Fruit fly (Drosophila melanogaster) whole organism, embryonic: ENCODE measurements around the gene CG33267.
A peak's percentile ranks its signal among the peaks of the same experiment; 100 is the strongest.

ENCODE experiments used
- Adf1 ChIP-seq: fragments of 200-800 bp; sonication (Bioruptor generic); IDR thresholded peaks from 2 replicates; pipeline ENCODE4 v1.3.6; 2022; ENCODE audit warnings: missing biosample characterization, missing genetic modification characterization
- B-H2 ChIP-seq: fragments of 200-800 bp; sonication (Bioruptor generic); optimal IDR thresholded peaks from 2 replicates; lab custom pipeline; 2018; ENCODE audit warnings: missing biosample characterization, mild to moderate bottlenecking, missing genetic modification characterization
- C15 ChIP-seq: fragments of 200-800 bp; sonication (Bioruptor generic); IDR thresholded peaks from 3 replicates; pipeline ENCODE4 v1.3.6; 2022; ENCODE audit warnings: missing biosample characterization, missing genetic modification characterization
- CG1024 ChIP-seq: fragments of 200-800 bp; sonication (Bioruptor generic); IDR thresholded peaks from 2 replicates; pipeline ENCODE4 v1.3.6; 2022; ENCODE audit warnings: missing biosample characterization, missing genetic modification characterization
- CG10366 ChIP-seq: fragments of 200-800 bp; sonication (Bioruptor generic); IDR thresholded peaks from 2 replicates; pipeline ENCODE4 v1.3.6; 2022; ENCODE audit warnings: missing biosample characterization, missing genetic modification characterization
- CG10959 ChIP-seq: fragments of 200-800 bp; sonication (Bioruptor generic); IDR thresholded peaks from 2 replicates; pipeline ENCODE4 v1.3.6; 2022; ENCODE audit warnings: missing biosample characterization, missing genetic modification characterization
- CG12391 ChIP-seq: fragments of 200-800 bp; sonication (Bioruptor generic); optimal IDR thresholded peaks from 3 replicates; lab custom pipeline; 2018; ENCODE audit warnings: missing biosample characterization, mild to moderate bottlenecking, missing genetic modification characterization, moderate library complexity
- CG1602 ChIP-seq: fragments of 200-800 bp; sonication (Bioruptor generic); optimal IDR thresholded peaks from 3 replicates; lab custom pipeline; 2016; ENCODE audit warnings: missing biosample characterization, missing genetic modification characterization
- CG1603 ChIP-seq: fragments of 200-800 bp; sonication (Bioruptor generic); optimal IDR thresholded peaks from 2 replicates; lab custom pipeline; 2019; ENCODE audit warnings: missing biosample characterization, mild to moderate bottlenecking, missing genetic modification characterization, moderate library complexity
- CG16815 ChIP-seq: fragments of 200-800 bp; sonication (Bioruptor generic); optimal IDR thresholded peaks from 3 replicates; lab custom pipeline; 2017; ENCODE audit warnings: missing biosample characterization, mild to moderate bottlenecking, missing genetic modification characterization
- CG18619 ChIP-seq: fragments of 200-800 bp; sonication (Bioruptor generic); optimal IDR thresholded peaks from 3 replicates; lab custom pipeline; 2017; ENCODE audit warnings: missing biosample characterization, mild to moderate bottlenecking, missing genetic modification characterization
- CG2129 ChIP-seq: fragments of 200-800 bp; sonication (Bioruptor generic); IDR thresholded peaks from 2 replicates; pipeline ENCODE4 v1.3.6; 2022; ENCODE audit warnings: missing biosample characterization, missing genetic modification characterization; ENCODE audit not compliant: partially characterized antibody
- CG2678 ChIP-seq: fragments of 200-800 bp; sonication (Bioruptor generic); optimal IDR thresholded peaks from 3 replicates; lab custom pipeline; 2019; ENCODE audit warnings: missing biosample characterization, mild to moderate bottlenecking, missing genetic modification characterization, moderate library complexity
- CG2889 ChIP-seq: fragments of 200-800 bp; sonication (Bioruptor generic); IDR thresholded peaks from 3 replicates; pipeline ENCODE4 v1.3.6; 2022; ENCODE audit warnings: missing biosample characterization, missing genetic modification characterization
- CG3847 ChIP-seq: fragments of 200-800 bp; sonication (Bioruptor generic); IDR thresholded peaks from 2 replicates; pipeline ENCODE4 v1.3.6; 2022; ENCODE audit warnings: missing biosample characterization, missing genetic modification characterization
- CG6175 ChIP-seq: fragments of 200-800 bp; sonication (Bioruptor generic); IDR thresholded peaks from 3 replicates; pipeline ENCODE4 v1.3.6; 2022; ENCODE audit warnings: missing biosample characterization, missing genetic modification characterization
- CG6272 ChIP-seq: fragments of 200-800 bp; sonication (Bioruptor generic); IDR thresholded peaks from 2 replicates; pipeline ENCODE4 v1.3.6; 2022; ENCODE audit warnings: missing biosample characterization, missing genetic modification characterization
- CG6654 ChIP-seq: fragments of 200-800 bp; sonication (Bioruptor generic); optimal IDR thresholded peaks from 2 replicates; lab custom pipeline; 2017; ENCODE audit warnings: missing biosample characterization, mild to moderate bottlenecking, missing genetic modification characterization
- CG7357 ChIP-seq: fragments of 200-800 bp; sonication (Bioruptor generic); IDR thresholded peaks from 3 replicates; pipeline ENCODE4 v1.3.6; 2022; ENCODE audit warnings: missing biosample characterization, missing genetic modification characterization
- CG8388 ChIP-seq: fragments of 200-800 bp; sonication (Bioruptor generic); optimal IDR thresholded peaks from 2 replicates; lab custom pipeline; 2019; ENCODE audit warnings: missing biosample characterization, mild to moderate bottlenecking, missing genetic modification characterization, moderate library complexity
- CTCF ChIP-seq: fragments of 200-800 bp; sonication (Bioruptor generic); optimal IDR thresholded peaks from 2 replicates; lab custom pipeline; 2017; ENCODE audit warnings: missing biosample characterization, mild to moderate bottlenecking, missing genetic modification characterization, moderate library complexity
- D ChIP-seq, 2 experiments: fragments of 200-800 bp in 1 of 2; fragments of >200 bp in 1 of 2; sonication (Bioruptor generic) in 1 of 2; optimal IDR thresholded peaks; 2 replicates in 1 of 2; 3 replicates in 1 of 2; lab custom pipeline; 2017; ENCODE audit warnings: mild to moderate bottlenecking in 1 of 2, missing biosample characterization in 1 of 2, missing genetic modification characterization in 1 of 2, missing genetic modification reagents in 1 of 2
- Dfd ChIP-seq, 2 experiments: fragments of >200 bp; optimal IDR thresholded peaks; 2 replicates each; lab custom pipeline; 2017; ENCODE audit warnings: missing biosample characterization in 2 of 2, missing genetic modification characterization in 2 of 2
- Dref ChIP-seq: fragments of 200-800 bp; sonication (Bioruptor generic); IDR thresholded peaks from 2 replicates; pipeline ENCODE4 v1.3.6; 2022; ENCODE audit warnings: missing biosample characterization, missing genetic modification characterization
- Drgx ChIP-seq: fragments of 200-800 bp; sonication (Bioruptor generic); IDR thresholded peaks from 2 replicates; pipeline ENCODE4 v1.3.6; 2022; ENCODE audit warnings: missing biosample characterization, missing genetic modification characterization
- Ets65A ChIP-seq: fragments of 200-800 bp; sonication (Bioruptor generic); peaks from one replicate; lab custom pipeline; 2016; ENCODE audit warnings: missing biosample characterization, missing genetic modification characterization
- HLH3B ChIP-seq: fragments of 200-800 bp; sonication (Bioruptor generic); IDR thresholded peaks from 2 replicates; pipeline ENCODE4 v1.3.6; 2022; ENCODE audit warnings: missing biosample characterization, missing genetic modification characterization
- HmgZ ChIP-seq: fragments of 200-800 bp; sonication (Bioruptor generic); optimal IDR thresholded peaks from 2 replicates; lab custom pipeline; 2018; ENCODE audit warnings: missing biosample characterization, mild to moderate bottlenecking, missing genetic modification characterization
- Pdp1 ChIP-seq, 2 experiments: fragments of 200-800 bp; sonication (Bioruptor generic); optimal IDR thresholded peaks; 3 replicates each; lab custom pipeline; 2016; ENCODE audit warnings: missing biosample characterization in 2 of 2, missing genetic modification characterization in 2 of 2, mild to moderate bottlenecking in 1 of 2, moderate library complexity in 1 of 2
- Six4 ChIP-seq: fragments of 200-800 bp; sonication (Bioruptor generic); optimal IDR thresholded peaks from 2 replicates; lab custom pipeline; 2016; ENCODE audit warnings: missing biosample characterization, missing genetic modification characterization
- Sox100B ChIP-seq: fragments of 200-800 bp; sonication (Bioruptor generic); optimal IDR thresholded peaks from 3 replicates; lab custom pipeline; 2018; ENCODE audit warnings: missing biosample characterization, mild to moderate bottlenecking, missing genetic modification characterization
- Sox102F ChIP-seq: fragments of 200-800 bp; sonication (Bioruptor generic); optimal IDR thresholded peaks from 2 replicates; lab custom pipeline; 2018; ENCODE audit warnings: missing biosample characterization, mild to moderate bottlenecking, missing genetic modification characterization, moderate library complexity
- chinmo ChIP-seq: fragments of 200-800 bp; sonication (Bioruptor generic); IDR thresholded peaks from 4 replicates; pipeline ENCODE4 v1.3.6; 2022; ENCODE audit warnings: missing biosample characterization, missing genetic modification characterization; ENCODE audit not compliant: partially characterized antibody
- crol ChIP-seq: fragments of 200-800 bp; sonication (Bioruptor generic); IDR thresholded peaks from 2 replicates; pipeline ENCODE4 v1.3.6; 2022; ENCODE audit warnings: missing biosample characterization, missing genetic modification characterization
- da ChIP-seq: fragments of 200-800 bp; sonication (Bioruptor generic); optimal IDR thresholded peaks from 2 replicates; lab custom pipeline; 2016; ENCODE audit warnings: missing biosample characterization, missing genetic modification characterization
- dan ChIP-seq: fragments of 200-800 bp; sonication (Bioruptor generic); IDR thresholded peaks from 2 replicates; pipeline ENCODE4 v1.3.6; 2022; ENCODE audit warnings: missing biosample characterization, missing genetic modification characterization
- exex ChIP-seq: fragments of 200-800 bp; sonication (Bioruptor generic); optimal IDR thresholded peaks from 4 replicates; lab custom pipeline; 2018; ENCODE audit warnings: missing biosample characterization, mild to moderate bottlenecking, missing genetic modification characterization, moderate library complexity
- fd96Cb ChIP-seq: fragments of 200-800 bp; sonication (Bioruptor generic); optimal IDR thresholded peaks from 2 replicates; lab custom pipeline; 2018; ENCODE audit warnings: missing biosample characterization, mild to moderate bottlenecking, missing genetic modification characterization, moderate library complexity
- hth ChIP-seq: fragments of >200 bp; optimal IDR thresholded peaks from 2 replicates; lab custom pipeline; 2017; ENCODE audit warnings: inconsistent platforms
- nom ChIP-seq: fragments of 200-800 bp; sonication (Bioruptor generic); optimal IDR thresholded peaks from 2 replicates; lab custom pipeline; 2017; ENCODE audit warnings: missing biosample characterization, missing genetic modification characterization, mild to moderate bottlenecking, moderate library complexity, missing genetic modification reagents
- onecut ChIP-seq: fragments of 200-800 bp; sonication (Bioruptor generic); IDR thresholded peaks from 2 replicates; pipeline ENCODE4 v1.3.6; 2022; ENCODE audit warnings: missing biosample characterization, missing genetic modification characterization
- phol ChIP-seq: fragments of 200-800 bp; sonication (Bioruptor generic); optimal IDR thresholded peaks from 3 replicates; lab custom pipeline; 2018; ENCODE audit warnings: missing biosample characterization, mild to moderate bottlenecking, missing genetic modification characterization, moderate library complexity
- pnt ChIP-seq: fragments of 200-800 bp; sonication (Bioruptor generic); optimal IDR thresholded peaks from 3 replicates; lab custom pipeline; 2016; ENCODE audit warnings: missing biosample characterization, missing genetic modification characterization
- pzg ChIP-seq: fragments of 200-800 bp; sonication (Bioruptor generic); optimal IDR thresholded peaks from 3 replicates; lab custom pipeline; 2018; ENCODE audit warnings: missing biosample characterization, mild to moderate bottlenecking, missing genetic modification characterization, moderate library complexity
- sob ChIP-seq: fragments of 200-800 bp; sonication (Bioruptor generic); IDR thresholded peaks from 2 replicates; pipeline ENCODE4 v1.3.6; 2022; ENCODE audit warnings: missing biosample characterization, missing genetic modification characterization
- stc ChIP-seq: fragments of 200-800 bp; sonication (Bioruptor generic); IDR thresholded peaks from 2 replicates; pipeline ENCODE4 v1.3.6; 2022; ENCODE audit warnings: missing biosample characterization, missing genetic modification characterization
- tgo ChIP-seq: fragments of 200-800 bp; sonication (Bioruptor generic); IDR thresholded peaks from 3 replicates; pipeline ENCODE4 v1.3.6; 2022; ENCODE audit warnings: missing biosample characterization, missing genetic modification characterization
- twi ChIP-seq: fragments of 200-800 bp; optimal IDR thresholded peaks from 2 replicates; lab custom pipeline; 2019; ENCODE audit warnings: missing biosample characterization, mild to moderate bottlenecking, missing genetic modification characterization, moderate library complexity
- vfl ChIP-seq: fragments of 200-800 bp; sonication (Bioruptor generic); optimal IDR thresholded peaks from 2 replicates; lab custom pipeline; 2016; ENCODE audit warnings: missing biosample characterization, missing genetic modification characterization
- vnd ChIP-seq: fragments of 200-800 bp; sonication (Bioruptor generic); IDR thresholded peaks from 3 replicates; pipeline ENCODE4 v1.3.6; 2022; ENCODE audit warnings: missing biosample characterization, missing genetic modification characterization; ENCODE audit not compliant: partially characterized antibody

The CG33267 gene

dm6 chr3L:11599255-11599654 lies 35.0 kb downstream of the CG33267 start:
- TF ChIP-seq pzg (GFP tag; lab: Kevin White, UChicago) (no peak), hth (lab: Kevin White, UChicago) (no peak), sob (GFP tag; lab: Robert Waterston, UW) (no peak), tgo (GFP tag; lab: Robert Waterston, UW) (no peak), CG12391 (tag; lab: Kevin White, UChicago) (no peak), CG8388 (no peak), Pdp1 (GFP tag; optimal IDR thresholded peaks at IDR 0.05; lab: Kevin White, UChicago) (no peak), CG6175 (GFP tag; lab: Robert Waterston, UW) (no peak), dan (GFP tag; lab: Robert Waterston, UW) (no peak), vfl (no peak), exex (tag; lab: Kevin White, UChicago) (no peak), CG10366 (no peak), CG1602 (GFP tag; lab: Kevin White, UChicago) (no peak), D (optimal IDR thresholded peaks at IDR 0.05; lab: Kevin White, UChicago) (no peak), D (GFP tag; optimal IDR thresholded peaks at IDR 0.05; lab: Kevin White, UChicago) (no peak), CG6654 (GFP tag; lab: Kevin White, UChicago) (no peak), CG16815 (GFP tag; lab: Kevin White, UChicago) (no peak), Six4 (GFP tag; lab: Kevin White, UChicago) (no peak), CG1024 (GFP tag; lab: Robert Waterston, UW) (no peak)

dm6 chr3L:11599965-11600420 lies 35.7 kb downstream of the CG33267 start, which contains the start of the genes CG14137 and CG46394:
TSS of gene CG14137 (minus strand) at chr3L:11600065.
TSS of gene CG46394 (plus strand) at chr3L:11600370.
- TF ChIP-seq CG18619 (GFP tag; lab: Kevin White, UChicago), result no peak
- TF ChIP-seq CG2889 (GFP tag; lab: Robert Waterston, UW), result 0 out of 3 replicates have a peak, but pooled peaks have one; percentile 3
- no peak for TF ChIP-seq Sox102F (GFP tag; lab: Kevin White, UChicago)
- TF ChIP-seq fd96Cb, result no peak
- TF ChIP-seq vnd (GFP tag; lab: Robert Waterston, UW), result no peak
- TF ChIP-seq CG3847 (GFP tag; lab: Robert Waterston, UW), result no peak
- TF ChIP-seq Sox100B, result no peak
- TF ChIP-seq twi (tag; lab: Kevin White, UChicago), result no peak

- TF ChIP-seq B-H2 (GFP tag; lab: Kevin White, UChicago), result no peak
- TF ChIP-seq CG10959 (GFP tag; lab: Robert Waterston, UW), result no peak
- no peak for TF ChIP-seq nom
- TF ChIP-seq HLH3B, result no peak
- peak; percentile 31; the same call in 1 of the 2 replicates for TF ChIP-seq CG6272
- TF ChIP-seq phol (tag; lab: Kevin White, UChicago), result no peak
- no peak for TF ChIP-seq onecut (GFP tag; lab: Robert Waterston, UW)
- no peak for TF ChIP-seq CG2129 (GFP tag; lab: Robert Waterston, UW)
- no peak for TF ChIP-seq Dfd (GFP tag; optimal IDR thresholded peaks at IDR 0.05; lab: Kevin White, UChicago)
- no peak for TF ChIP-seq HmgZ (tag; lab: Kevin White, UChicago)
- TF ChIP-seq chinmo (GFP tag; lab: Robert Waterston, UW), result 0 out of 4 replicates have a peak, but pooled peaks have one; percentile 21
- no peak for TF ChIP-seq pnt
- TF ChIP-seq da (GFP tag; lab: Kevin White, UChicago), result no peak
- TF ChIP-seq Dref (GFP tag; lab: Robert Waterston, UW), result no peak
- TF ChIP-seq stc (GFP tag; lab: Robert Waterston, UW), result no peak
- no peak for TF ChIP-seq CG2678 (tag; lab: Kevin White, UChicago)
- TF ChIP-seq Drgx, result 0 out of 2 replicates have a peak, but pooled peaks have one; percentile 11
- TF ChIP-seq CTCF (GFP tag; lab: Kevin White, UChicago), result peak; percentile 40
- no peak for TF ChIP-seq Ets65A (GFP tag; lab: Kevin White, UChicago)
- TF ChIP-seq crol (GFP tag; lab: Robert Waterston, UW), result peak; percentile 82
- TF ChIP-seq Adf1, result no peak
- TF ChIP-seq CG1603 (tag; lab: Kevin White, UChicago), result no peak
- TF ChIP-seq C15 (GFP tag; lab: Robert Waterston, UW), result no peak
- 0 out of 3 replicates have a peak, but pooled peaks have one; percentile 32 for TF ChIP-seq CG7357 (GFP tag; lab: Robert Waterston, UW)
These were observed 36.9 kb downstream of the CG33267 start for dm6 chr3L:11601133-11601532.
